Worm (Caenorhabditis elegans): ENCODE results near the gene R13A5.15.

The R13A5.15 gene

ce11 chrIII:7572781-7573400 lies 15.2 kb downstream of the R13A5.15 start, which contains the start of the genes rpl-9 and lpd-7:
Gene rpl-9, minus strand, starts transcription at chrIII:7572831.
Gene lpd-7, plus strand, starts transcription at chrIII:7573350.
- TF ChIP-seq F13C5.2 (tag; optimal IDR thresholded peaks at IDR 0.05) (peak; percentile 71), ceh-13 (GFP tag; optimal IDR thresholded peaks at IDR 0.05) (no peak)

ce11 chrIII:7571726-7572125 lies 16.4 kb downstream of the R13A5.15 start:
- no peak for TF ChIP-seq hmbx-1 (tag; optimal IDR thresholded peaks at IDR 0.05)
- TF ChIP-seq aly-1 (tag; optimal IDR thresholded peaks at IDR 0.05), result no peak

- TF ChIP-seq aly-1 (tag; optimal IDR thresholded peaks at IDR 0.05), result peak; percentile 10
- TF ChIP-seq ceh-13 (GFP tag; optimal IDR thresholded peaks at IDR 0.05), result no peak
- no peak for TF ChIP-seq pes-1 (GFP tag; IDR thresholded peaks at IDR 0.05)
- peak; percentile 74 for TF ChIP-seq hmg-4 (GFP tag; optimal IDR thresholded peaks at IDR 0.05)
- TF ChIP-seq sea-1 (GFP tag; conservative IDR thresholded peaks at IDR 0.05), result no peak
- TF ChIP-seq tra-4 (tag; optimal IDR thresholded peaks at IDR 0.05), result no peak
- no peak for TF ChIP-seq F13C5.2 (tag; optimal IDR thresholded peaks at IDR 0.05)
- TF ChIP-seq ceh-36 (tag; optimal IDR thresholded peaks at IDR 0.05), result no peak
- TF ChIP-seq scrt-1 (GFP tag; IDR thresholded peaks at IDR 0.05), result 0 out of 2 replicates have a peak, but pooled peaks have one; percentile 10
- no peak for TF ChIP-seq B0310.2 (tag; optimal IDR thresholded peaks at IDR 0.05)
- no peak for TF ChIP-seq hmbx-1 (tag; optimal IDR thresholded peaks at IDR 0.05)
- TF ChIP-seq ama-1 (optimal IDR thresholded peaks at IDR 0.05), result no peak
- no peak for TF ChIP-seq tbx-11 (GFP tag; IDR thresholded peaks at IDR 0.05)
These were observed 17.9 kb downstream of the R13A5.15 start, which contains the start of gene R13A5.7 for ce11 chrIII:7570083-7570695. Gene R13A5.7, minus strand, starts transcription at chrIII:7570133.

- TF ChIP-seq ceh-36 (tag; optimal IDR thresholded peaks at IDR 0.05) (no peak), tra-4 (tag; optimal IDR thresholded peaks at IDR 0.05) (no peak), ets-7 (tag; optimal IDR thresholded peaks at IDR 0.05) (no peak), pes-1 (GFP tag; IDR thresholded peaks at IDR 0.05) (no peak), B0310.2 (tag; optimal IDR thresholded peaks at IDR 0.05) (no peak), ceh-13 (GFP tag; optimal IDR thresholded peaks at IDR 0.05) (no peak), F13C5.2 (tag; optimal IDR thresholded peaks at IDR 0.05) (no peak), ama-1 (optimal IDR thresholded peaks at IDR 0.05) (no peak)
These were observed 22.0 kb downstream of the R13A5.15 start, which contains the start of gene ttr-32 for ce11 chrIII:7566098-7566497. Gene ttr-32, plus strand, starts transcription at chrIII:7566411.

ce11 chrIII:7565247-7565646 lies 22.9 kb downstream of the R13A5.15 start, which contains the start of gene ttr-8:
Gene ttr-8, minus strand, starts transcription at chrIII:7565347.
- no peak for TF ChIP-seq ets-7 (tag; optimal IDR thresholded peaks at IDR 0.05)

ce11 chrIII:7561872-7562271 lies 26.2 kb downstream of the R13A5.15 start, which contains the start of gene lgc-12:
Gene lgc-12, plus strand, starts transcription at chrIII:7562172.
- TF ChIP-seq B0310.2 (tag; optimal IDR thresholded peaks at IDR 0.05) (no peak), F13C5.2 (tag; optimal IDR thresholded peaks at IDR 0.05) (no peak), ceh-13 (GFP tag; optimal IDR thresholded peaks at IDR 0.05) (no peak), hnd-1 (tag; optimal IDR thresholded peaks at IDR 0.05) (no peak), sea-1 (GFP tag; conservative IDR thresholded peaks at IDR 0.05) (no peak), pes-1 (GFP tag; IDR thresholded peaks at IDR 0.05) (no peak), tra-4 (tag; optimal IDR thresholded peaks at IDR 0.05) (no peak), tbx-11 (GFP tag; IDR thresholded peaks at IDR 0.05) (no peak), flt-1 (GFP tag; IDR thresholded peaks at IDR 0.05) (no peak), aly-1 (tag; optimal IDR thresholded peaks at IDR 0.05) (no peak), scrt-1 (GFP tag; IDR thresholded peaks at IDR 0.05) (no peak)

ce11 chrIII:7559869-7560268 lies 28.2 kb downstream of the R13A5.15 start:
- TF ChIP-seq ets-7 (tag; optimal IDR thresholded peaks at IDR 0.05) (no peak), scrt-1 (GFP tag; IDR thresholded peaks at IDR 0.05) (no peak), hmg-4 (GFP tag; optimal IDR thresholded peaks at IDR 0.05) (no peak), flt-1 (GFP tag; IDR thresholded peaks at IDR 0.05) (no peak), sea-1 (GFP tag; conservative IDR thresholded peaks at IDR 0.05) (no peak), ama-1 (optimal IDR thresholded peaks at IDR 0.05) (no peak), B0310.2 (tag; optimal IDR thresholded peaks at IDR 0.05) (no peak), ceh-36 (tag; optimal IDR thresholded peaks at IDR 0.05) (no peak), ceh-13 (GFP tag; optimal IDR thresholded peaks at IDR 0.05) (no peak), tbx-11 (GFP tag; IDR thresholded peaks at IDR 0.05) (no peak), tra-4 (tag; optimal IDR thresholded peaks at IDR 0.05) (no peak), pes-1 (GFP tag; IDR thresholded peaks at IDR 0.05) (no peak), hnd-1 (tag; optimal IDR thresholded peaks at IDR 0.05) (no peak), tbx-37 (GFP tag; conservative IDR thresholded peaks at IDR 0.05) (no peak), F13C5.2 (tag; optimal IDR thresholded peaks at IDR 0.05) (no peak), hmbx-1 (tag; optimal IDR thresholded peaks at IDR 0.05) (no peak), aly-1 (tag; optimal IDR thresholded peaks at IDR 0.05) (no peak)

ce11 chrIII:7558658-7559057 lies 29.5 kb downstream of the R13A5.15 start:
- no peak for TF ChIP-seq ama-1 (optimal IDR thresholded peaks at IDR 0.05)
